Worm (Caenorhabditis elegans) whole organism, L4/young adult: ENCODE data around the gene B0334.20.

ENCODE experiments used
- W03F9.2 ChIP-seq: fragments of 150-350 bp; optimal IDR thresholded peaks from 2 replicates; lab custom pipeline; 2014; ENCODE audit warnings: missing biosample characterization, missing genetic modification characterization
- dao-5 ChIP-seq: sonication (generic microtip); optimal IDR thresholded peaks from 2 replicates; lab custom pipeline; 2016; ENCODE audit warnings: missing genotype, missing genetic modification characterization, moderate library complexity, missing compliant biosample characterization
- him-1 ChIP-seq: sonication (generic microtip); optimal IDR thresholded peaks from 2 replicates; lab custom pipeline; 2016; ENCODE audit warnings: missing genotype, missing genetic modification reagents, missing genetic modification characterization, missing compliant biosample characterization

The B0334.20 gene

DNA sequence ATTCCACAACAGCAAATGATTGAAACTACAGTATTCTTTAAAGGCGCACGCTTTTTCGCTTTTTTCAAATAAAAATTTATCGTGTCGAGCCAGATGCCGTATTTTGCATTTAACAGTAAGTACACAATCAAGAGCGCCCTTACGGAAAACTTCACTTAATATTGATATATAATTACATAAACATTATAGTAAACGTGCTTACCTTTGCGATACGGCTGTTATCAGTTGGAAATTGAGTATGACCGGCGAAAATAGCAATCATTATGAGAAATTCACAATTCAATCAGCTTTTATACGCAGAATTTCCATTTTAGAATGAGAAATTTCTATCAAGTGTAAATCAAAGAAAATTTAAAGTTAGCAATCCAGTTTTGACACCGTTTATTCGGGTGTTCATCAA is at the start of gene B0334.20:
TSS of gene B0334.20 (minus strand) at position 262 of the 400 bp plus-strand sequence.
- TF ChIP-seq him-1 (tag; lab: Kevin White, UChicago): no peak
- no peak for TF ChIP-seq W03F9.2 (tag; lab: Kevin White, UChicago)

ce11 chrII:11547254-11547687 is 47.0 kb upstream of the B0334.20 start, which contains the start of gene F54D5.7:
TSS of gene F54D5.7 (plus strand) at chrII:11547517.
- TF ChIP-seq W03F9.2 (tag; lab: Kevin White, UChicago) (peak; percentile 30), dao-5 (tag; lab: Kevin White, UChicago) (no peak), him-1 (tag; lab: Kevin White, UChicago) (no peak)

ce11 chrII:11545952-11546325 is 45.7 kb upstream of the B0334.20 start:
- TF ChIP-seq him-1 (tag; lab: Kevin White, UChicago) (no peak), W03F9.2 (tag; lab: Kevin White, UChicago) (no peak), dao-5 (tag; lab: Kevin White, UChicago) (no peak)

DNA sequence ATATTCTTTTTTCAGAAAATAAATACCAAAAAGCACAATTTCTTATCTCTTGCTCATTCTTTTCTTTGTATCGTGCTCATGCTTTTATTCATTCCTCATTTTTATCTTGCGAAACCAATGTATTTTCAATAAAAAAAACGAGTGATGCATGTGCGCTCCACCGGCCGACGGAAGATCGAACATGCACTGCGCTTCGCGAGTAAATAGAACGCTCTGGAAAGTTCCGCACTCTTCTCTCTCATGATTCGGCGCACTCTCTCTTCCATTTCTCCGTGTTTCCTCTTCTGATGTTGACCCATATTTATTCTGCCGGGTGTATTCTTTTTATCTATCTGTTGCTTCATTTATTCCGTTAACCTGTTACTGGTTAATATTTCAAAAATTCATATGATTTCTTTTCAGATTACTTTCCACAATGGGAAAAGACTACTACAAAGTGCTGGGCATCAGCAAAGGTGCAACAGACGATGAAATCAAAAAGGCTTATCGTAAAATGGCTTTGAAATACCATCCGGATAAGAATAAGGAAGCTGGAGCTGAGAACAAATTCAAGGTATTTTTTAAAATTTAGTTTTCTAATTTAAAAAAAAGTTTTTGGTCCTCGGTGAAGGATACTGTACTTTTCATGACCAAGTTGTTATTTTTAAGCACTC is 45.2 kb upstream of the B0334.20 start, which contains the start of gene dnj-13:
TSS of gene dnj-13 (plus strand) at position 403 of the 653 bp plus-strand sequence.
- peak; percentile 36 for TF ChIP-seq dao-5 (tag; lab: Kevin White, UChicago)
- TF ChIP-seq W03F9.2 (tag; lab: Kevin White, UChicago): peak; percentile 83
- peak; percentile 73 for TF ChIP-seq him-1 (tag; lab: Kevin White, UChicago)

DNA sequence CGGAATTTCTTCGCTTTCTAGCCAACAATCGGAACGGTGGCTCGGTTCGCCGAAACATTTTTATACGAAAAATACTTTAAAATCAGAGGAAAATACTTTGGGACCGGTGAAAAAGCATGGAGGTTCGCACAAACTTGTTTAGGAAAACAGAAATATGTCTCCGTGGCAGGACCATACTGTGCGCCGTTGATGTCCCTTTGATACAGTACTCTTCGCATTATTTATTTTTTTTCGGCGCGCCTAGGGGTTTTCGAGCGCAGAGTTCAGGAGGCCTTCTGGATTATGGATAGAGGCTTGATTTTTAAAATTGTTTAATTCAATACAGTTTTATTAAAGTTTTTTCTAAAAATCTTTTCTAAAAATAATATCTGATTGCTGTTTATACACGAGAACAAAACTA is 44.5 kb upstream of the B0334.20 start, which contains the start of gene F54D5.9:
TSS of gene F54D5.9 (minus strand) at position 115 of the 400 bp plus-strand sequence.
- TF ChIP-seq dao-5 (tag; lab: Kevin White, UChicago) (no peak), W03F9.2 (tag; lab: Kevin White, UChicago) (no peak), him-1 (tag; lab: Kevin White, UChicago) (no peak)

DNA sequence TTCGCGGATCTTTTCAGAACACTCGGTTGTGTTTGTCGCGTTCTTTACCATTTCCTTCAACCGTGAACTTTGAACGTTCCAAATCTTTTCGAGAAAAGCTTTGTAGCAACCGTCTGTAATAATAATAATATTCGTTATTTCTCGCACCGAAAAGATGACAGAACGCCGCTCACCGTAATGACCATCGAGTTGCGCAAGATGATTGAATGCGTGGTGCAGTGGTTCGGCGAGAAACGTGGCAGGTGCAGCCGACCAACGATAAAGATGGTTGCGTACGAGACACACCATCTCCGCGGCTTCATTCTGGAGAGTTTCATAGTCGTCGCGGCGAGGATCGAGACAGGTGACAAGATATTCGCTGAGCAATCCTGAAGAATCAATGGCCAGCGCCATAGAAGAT is 42.7 kb upstream of the B0334.20 start:
- TF ChIP-seq W03F9.2 (tag; lab: Kevin White, UChicago) (no peak), him-1 (tag; lab: Kevin White, UChicago) (no peak), dao-5 (tag; lab: Kevin White, UChicago) (no peak)

- TF ChIP-seq W03F9.2 (tag; lab: Kevin White, UChicago): no peak
- no peak for TF ChIP-seq dao-5 (tag; lab: Kevin White, UChicago)
- TF ChIP-seq him-1 (tag; lab: Kevin White, UChicago): no peak
These were observed 42.1 kb upstream of the B0334.20 start, which contains the start of gene gtf-2E2 for ce11 chrII:11542385-11542784. TSS of gene gtf-2E2 (minus strand) at chrII:11542495.

- TF ChIP-seq W03F9.2 (tag; lab: Kevin White, UChicago) (no peak), dao-5 (tag; lab: Kevin White, UChicago) (no peak), him-1 (tag; lab: Kevin White, UChicago) (no peak)
These were observed 38.5 kb upstream of the B0334.20 start, which contains the start of gene Y62F5A.9 for ce11 chrII:11538741-11539140. TSS of gene Y62F5A.9 (minus strand) at chrII:11538841.

ce11 chrII:11537606-11538016 is 37.4 kb upstream of the B0334.20 start:
- TF ChIP-seq dao-5 (tag; lab: Kevin White, UChicago) (no peak), him-1 (tag; lab: Kevin White, UChicago) (no peak), W03F9.2 (tag; lab: Kevin White, UChicago) (no peak)

DNA sequence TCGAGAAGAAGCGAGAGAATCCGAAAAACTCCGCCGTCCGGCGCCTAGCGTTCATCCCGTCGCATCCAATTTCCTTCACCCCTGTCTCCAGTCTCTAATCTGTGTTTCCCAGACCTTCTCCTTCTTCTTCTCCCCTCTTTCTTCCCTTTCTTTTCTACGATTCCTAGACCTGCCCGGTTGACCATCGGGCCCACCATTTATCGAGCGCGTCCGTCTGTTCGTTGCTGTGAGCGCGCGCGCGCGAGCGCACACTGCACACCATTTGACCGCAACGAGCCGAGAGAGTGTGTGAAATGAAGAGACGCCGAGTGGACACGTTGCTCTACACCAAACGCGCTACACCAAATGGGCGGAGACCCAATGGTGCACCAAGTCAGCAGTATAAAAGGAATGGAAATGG is 36.9 kb upstream of the B0334.20 start:
- no peak for TF ChIP-seq W03F9.2 (tag; lab: Kevin White, UChicago)
- TF ChIP-seq dao-5 (tag; lab: Kevin White, UChicago): no peak
- TF ChIP-seq him-1 (tag; lab: Kevin White, UChicago): no peak

DNA sequence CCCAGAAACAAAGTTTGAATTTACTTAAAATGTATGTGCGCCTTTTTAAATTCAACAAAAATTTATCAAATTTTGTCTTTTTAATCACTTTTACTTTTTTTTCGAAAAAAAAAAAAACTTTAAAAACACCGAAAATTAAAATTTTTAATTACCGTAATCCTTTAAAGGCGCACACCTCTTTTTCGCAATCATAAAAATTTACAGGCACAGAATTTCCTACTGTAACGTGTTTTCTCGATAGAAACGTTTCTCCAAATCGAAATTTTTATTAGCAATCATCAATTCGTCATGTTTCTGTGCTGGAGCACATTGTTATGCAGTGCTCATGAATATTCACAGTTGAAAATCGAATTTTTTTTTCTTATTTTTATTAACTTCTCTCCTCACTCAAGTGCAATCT is 36.2 kb upstream of the B0334.20 start:
- TF ChIP-seq W03F9.2 (tag; lab: Kevin White, UChicago) (no peak), him-1 (tag; lab: Kevin White, UChicago) (no peak), dao-5 (tag; lab: Kevin White, UChicago) (no peak)

ce11 chrII:11535924-11536323 is 35.7 kb upstream of the B0334.20 start:
- TF ChIP-seq him-1 (tag; lab: Kevin White, UChicago): no peak
- no peak for TF ChIP-seq W03F9.2 (tag; lab: Kevin White, UChicago)
- TF ChIP-seq dao-5 (tag; lab: Kevin White, UChicago): no peak

DNA sequence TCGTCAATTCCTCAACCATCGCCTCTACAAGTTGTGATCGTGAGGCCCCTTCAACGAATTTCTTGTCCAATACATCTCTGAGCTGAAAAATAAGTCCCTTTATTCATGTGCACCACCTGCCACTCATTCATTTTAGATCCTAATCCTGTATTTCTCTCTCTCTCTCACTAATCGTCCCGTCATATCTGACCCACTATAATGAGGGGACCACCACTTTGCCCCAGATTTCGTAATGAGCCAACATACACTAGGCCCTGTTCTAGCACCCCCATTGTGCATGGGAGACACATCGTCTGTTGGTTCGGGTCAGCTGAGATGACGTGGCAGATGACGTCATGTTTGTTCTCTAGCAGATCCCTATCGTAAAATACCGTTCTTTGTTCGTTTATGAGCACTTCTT is 35.2 kb upstream of the B0334.20 start:
- TF ChIP-seq him-1 (tag; lab: Kevin White, UChicago) (no peak), W03F9.2 (tag; lab: Kevin White, UChicago) (no peak), dao-5 (tag; lab: Kevin White, UChicago) (no peak)
